Worm (Caenorhabditis elegans) whole organism, mixed stage, embryonic: ENCODE data around the gene C23H4.8.
A peak's percentile ranks its signal among the peaks of the same experiment; 100 is the strongest.

Experiments
- M03D4.4 ChIP-seq: sonication (generic microtip); optimal IDR thresholded peaks from 2 replicates; lab custom pipeline; 2017; ENCODE audit warnings: mild to moderate bottlenecking, missing genetic modification characterization, missing compliant biosample characterization
- bed-3 ChIP-seq: fragments of 200-800 bp; sonication (Bioruptor generic); optimal IDR thresholded peaks from 3 replicates; lab custom pipeline; 2018; ENCODE audit warnings: mild to moderate bottlenecking, missing genetic modification characterization, moderate library complexity, missing compliant biosample characterization
- blmp-1 ChIP-seq: fragments of 150-350 bp; optimal IDR thresholded peaks from 2 replicates; lab custom pipeline; 2014; ENCODE audit warnings: missing biosample characterization, missing genetic modification characterization
- ceh-39 ChIP-seq: fragments of 150-350 bp; optimal IDR thresholded peaks from 2 replicates; lab custom pipeline; 2014; ENCODE audit warnings: missing biosample characterization, missing genetic modification characterization
- ceh-43 ChIP-seq: fragments of 200-800 bp; sonication (Bioruptor generic); optimal IDR thresholded peaks from 2 replicates; lab custom pipeline; 2018; ENCODE audit warnings: mild to moderate bottlenecking, missing genetic modification characterization, moderate library complexity, missing compliant biosample characterization
- ces-1 ChIP-seq: fragments of 150-350 bp; optimal IDR thresholded peaks from 2 replicates; lab custom pipeline; 2014; ENCODE audit warnings: missing biosample characterization, missing genetic modification reagents, missing genetic modification characterization
- cnd-1 ChIP-seq: fragments of 200-800 bp; sonication (Bioruptor generic); optimal IDR thresholded peaks from 2 replicates; lab custom pipeline; 2018; ENCODE audit warnings: mild to moderate bottlenecking, missing genetic modification characterization, missing compliant biosample characterization
- drap-1 ChIP-seq: fragments of 200-800 bp; sonication (Bioruptor generic); optimal IDR thresholded peaks from 3 replicates; lab custom pipeline; 2018; ENCODE audit warnings: mild to moderate bottlenecking, missing genetic modification characterization, missing compliant biosample characterization
- elt-1 ChIP-seq: sonication (generic microtip); optimal IDR thresholded peaks from 2 replicates; lab custom pipeline; 2017; ENCODE audit warnings: missing genetic modification characterization, mild to moderate bottlenecking, missing compliant biosample characterization, antibody characterized with exemption, moderate library complexity, borderline replicate concordance; ENCODE audit not compliant: insufficient read depth
- flh-1 ChIP-seq: fragments of 200-800 bp; sonication (Bioruptor generic); optimal IDR thresholded peaks from 2 replicates; lab custom pipeline; 2018; ENCODE audit warnings: mild to moderate bottlenecking, missing genetic modification characterization, moderate library complexity, missing compliant biosample characterization
- ham-2 ChIP-seq: fragments of 200-800 bp; sonication (Bioruptor generic); optimal IDR thresholded peaks from 2 replicates; lab custom pipeline; 2018; ENCODE audit warnings: mild to moderate bottlenecking, missing genetic modification characterization, missing compliant biosample characterization
- hlh-1 ChIP-seq: fragments of 150-350 bp; optimal IDR thresholded peaks from 2 replicates; lab custom pipeline; 2014; ENCODE audit warnings: missing biosample characterization, missing genetic modification reagents, missing genetic modification characterization
- lin-13 ChIP-seq: fragments of 150-350 bp; optimal IDR thresholded peaks from 2 replicates; lab custom pipeline; 2014; ENCODE audit warnings: missing biosample characterization, missing genetic modification characterization
- lin-32 ChIP-seq: fragments of 200-800 bp; sonication (Bioruptor generic); optimal IDR thresholded peaks from 2 replicates; lab custom pipeline; 2018; ENCODE audit warnings: mild to moderate bottlenecking, missing genetic modification characterization, missing compliant biosample characterization
- mab-5 ChIP-seq: fragments of 150-350 bp; optimal IDR thresholded peaks from 2 replicates; lab custom pipeline; 2014; ENCODE audit warnings: missing biosample characterization, missing genetic modification characterization
- mep-1 ChIP-seq: fragments of 150-350 bp; optimal IDR thresholded peaks from 2 replicates; lab custom pipeline; 2017; ENCODE audit warnings: missing biosample characterization, missing genetic modification reagents, missing genetic modification characterization, inconsistent platforms
- nhr-12 ChIP-seq: fragments of 150-350 bp; optimal IDR thresholded peaks from 2 replicates; lab custom pipeline; 2014; ENCODE audit warnings: missing biosample characterization, missing genetic modification characterization
- nhr-2 ChIP-seq: fragments of 150-350 bp; optimal IDR thresholded peaks from 2 replicates; lab custom pipeline; 2014; ENCODE audit warnings: missing biosample characterization, missing genetic modification characterization
- nhr-237 ChIP-seq: fragments of 150-350 bp; optimal IDR thresholded peaks from 2 replicates; lab custom pipeline; 2014; ENCODE audit warnings: missing biosample characterization, missing genetic modification characterization
- nhr-28 ChIP-seq: fragments of 150-350 bp; optimal IDR thresholded peaks from 2 replicates; lab custom pipeline; 2014; ENCODE audit warnings: missing biosample characterization, missing genetic modification characterization
- nhr-76 ChIP-seq: sonication (generic microtip); optimal IDR thresholded peaks from 2 replicates; lab custom pipeline; 2017; ENCODE audit warnings: missing biosample characterization, missing genetic modification characterization
- pha-4 ChIP-seq: fragments of 150-350 bp; optimal IDR thresholded peaks from 2 replicates; lab custom pipeline; 2018; ENCODE audit warnings: missing biosample characterization, missing genetic modification reagents, missing genetic modification characterization
- sem-2 ChIP-seq: fragments of 200-800 bp; sonication (Bioruptor generic); optimal IDR thresholded peaks from 2 replicates; lab custom pipeline; 2018; ENCODE audit warnings: mild to moderate bottlenecking, missing genetic modification characterization, missing compliant biosample characterization
- snpc-4 ChIP-seq: fragments of 150-350 bp; optimal IDR thresholded peaks from 2 replicates; lab custom pipeline; 2014; ENCODE audit warnings: missing biosample characterization, missing genetic modification characterization
- sptf-1 ChIP-seq: sonication (generic microtip); optimal IDR thresholded peaks from 2 replicates; lab custom pipeline; 2017; ENCODE audit warnings: mild to moderate bottlenecking, missing genetic modification characterization, moderate library complexity, missing compliant biosample characterization
- tbx-8 ChIP-seq: fragments of 200-800 bp; sonication (Bioruptor generic); optimal IDR thresholded peaks from 2 replicates; lab custom pipeline; 2018; ENCODE audit warnings: mild to moderate bottlenecking, missing genetic modification characterization, moderate library complexity, missing compliant biosample characterization
- unc-120 ChIP-seq: sonication (generic microtip); optimal IDR thresholded peaks from 2 replicates; lab custom pipeline; 2017; ENCODE audit warnings: missing genetic modification characterization, missing compliant biosample characterization; ENCODE audit not compliant: poor library complexity, severe bottlenecking
- unc-39 ChIP-seq: fragments of 150-350 bp; optimal IDR thresholded peaks from 2 replicates; lab custom pipeline; 2014; ENCODE audit warnings: missing biosample characterization, missing genetic modification characterization
- unc-62 ChIP-seq: fragments of 150-350 bp; optimal IDR thresholded peaks from 2 replicates; lab custom pipeline; 2014; ENCODE audit warnings: missing biosample characterization, missing genetic modification reagents, missing genetic modification characterization
- zip-8 ChIP-seq: fragments of 150-350 bp; optimal IDR thresholded peaks from 2 replicates; lab custom pipeline; 2014; ENCODE audit warnings: missing biosample characterization, missing genetic modification characterization
- ztf-11 ChIP-seq: fragments of 150-350 bp; optimal IDR thresholded peaks from 2 replicates; lab custom pipeline; 2014; ENCODE audit warnings: missing biosample characterization, missing genetic modification characterization

C23H4.8 gene

DNA sequence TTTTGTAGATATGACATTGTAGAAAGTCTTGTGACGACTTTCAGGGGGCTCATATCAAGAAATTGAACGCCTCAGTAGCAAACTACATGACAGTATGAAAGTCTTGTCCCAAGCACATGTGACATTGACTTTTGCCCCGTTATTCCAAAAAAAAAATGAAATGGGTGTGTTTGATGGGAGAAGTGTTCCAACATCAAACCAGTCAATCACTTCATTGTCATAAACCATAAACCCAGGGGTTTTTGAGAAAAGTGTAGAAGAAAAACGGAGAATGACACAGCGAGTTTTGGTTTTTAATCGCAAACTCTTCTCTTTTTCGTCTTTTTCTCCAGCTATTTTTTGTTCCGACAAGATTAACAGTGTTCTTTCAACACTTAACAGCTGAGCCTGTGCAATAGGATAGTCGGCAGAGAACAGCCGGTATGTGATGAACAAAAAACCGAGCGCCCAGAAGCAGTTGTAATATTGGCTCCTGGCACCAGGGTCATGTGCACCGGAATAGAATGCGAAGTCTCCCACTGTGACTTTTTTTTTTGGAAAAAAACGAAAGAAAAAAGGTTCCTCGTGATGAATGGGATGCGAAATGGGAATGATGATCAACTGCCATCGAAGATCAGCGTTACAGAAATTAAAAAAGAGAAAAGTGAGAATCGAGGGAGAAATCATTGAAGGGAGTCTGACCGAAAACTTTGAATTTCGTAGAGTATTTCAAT is 31.0 kb upstream of the C23H4.8 start:
- peak; percentile 1 for TF ChIP-seq hlh-1 (tag; lab: Kevin White, UChicago)
- no peak for TF ChIP-seq ceh-39 (tag; lab: Kevin White, UChicago)

DNA sequence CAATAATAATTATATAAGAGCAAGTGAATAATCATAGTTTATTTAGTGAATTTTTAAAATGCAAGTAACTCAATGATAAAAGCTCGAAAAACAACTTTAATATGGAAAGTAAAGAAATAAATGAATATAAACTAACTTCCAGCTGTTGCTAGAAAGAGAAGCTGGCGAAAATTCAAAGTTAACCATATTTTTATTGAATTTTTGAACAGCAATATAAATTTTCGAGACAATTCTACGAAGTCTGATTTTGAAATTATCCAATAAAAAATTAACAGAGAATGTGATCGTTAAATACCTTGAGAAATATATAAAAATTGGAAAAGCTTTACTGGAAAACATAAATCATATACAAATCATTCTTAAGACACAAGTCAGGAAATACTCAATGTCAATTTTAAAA is 30.5 kb upstream of the C23H4.8 start:
- TF ChIP-seq M03D4.4 (tag; lab: Kevin White, UChicago): no peak
- TF ChIP-seq zip-8 (tag; lab: Kevin White, UChicago): no peak
- no peak for TF ChIP-seq hlh-1 (tag; lab: Kevin White, UChicago)
- TF ChIP-seq ztf-11 (tag; lab: Kevin White, UChicago): no peak
- no peak for TF ChIP-seq ceh-39 (tag; lab: Kevin White, UChicago)
- TF ChIP-seq unc-39 (tag; lab: Kevin White, UChicago): no peak
- TF ChIP-seq unc-120 (tag; lab: Kevin White, UChicago): no peak
- TF ChIP-seq nhr-28 (tag; lab: Kevin White, UChicago): no peak
- no peak for TF ChIP-seq blmp-1 (tag; lab: Kevin White, UChicago)
- no peak for TF ChIP-seq ham-2 (GFP tag; lab: Kevin White, UChicago)
- no peak for TF ChIP-seq elt-1 (tag; lab: Kevin White, UChicago)
- TF ChIP-seq, all 35 proteins: peak for 0

DNA sequence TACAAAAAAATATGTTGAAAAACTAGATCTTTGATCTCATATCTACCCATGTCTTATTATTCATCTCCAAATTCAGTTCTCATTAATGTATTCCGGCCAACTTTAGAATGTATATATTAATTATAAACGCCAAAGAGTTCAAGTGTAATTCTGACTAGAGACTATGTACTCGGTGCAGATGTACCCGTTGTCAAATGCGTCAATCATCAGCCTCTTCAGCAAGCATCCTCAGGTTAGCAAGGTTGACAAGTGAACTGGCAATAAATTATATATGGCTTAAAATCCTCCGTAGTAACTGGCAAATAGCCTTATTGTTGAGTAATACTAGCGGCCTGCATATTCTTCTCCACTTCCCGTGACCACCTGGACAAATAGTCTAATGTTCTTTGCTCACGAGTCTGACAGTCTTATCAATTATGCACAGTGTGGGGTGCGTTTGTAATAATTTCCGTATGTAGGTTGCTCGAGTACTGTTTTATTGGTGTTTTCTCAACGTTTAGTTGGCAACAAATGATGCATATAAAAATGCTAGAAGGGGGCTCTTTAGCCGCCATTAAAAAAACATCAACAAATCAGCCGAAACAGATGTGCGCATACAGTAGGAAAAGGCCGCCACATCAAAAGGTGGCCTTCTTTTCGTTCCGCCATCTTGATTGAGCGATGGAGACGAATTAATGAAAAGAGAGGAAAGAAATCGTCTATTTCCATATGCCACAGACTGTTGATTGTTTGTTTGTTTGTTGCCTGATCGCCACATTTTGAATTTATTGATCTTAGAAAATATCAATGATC is 28.6 kb upstream of the C23H4.8 start:
- no peak for TF ChIP-seq cnd-1
- no peak for TF ChIP-seq snpc-4 (tag; lab: Kevin White, UChicago)
- TF ChIP-seq drap-1 (GFP tag; lab: Kevin White, UChicago): no peak
- TF ChIP-seq bed-3: no peak
- no peak for TF ChIP-seq sem-2
- peak; percentile 46 for TF ChIP-seq nhr-2 (tag; lab: Kevin White, UChicago)
- TF ChIP-seq nhr-28 (tag; lab: Kevin White, UChicago): no peak
- TF ChIP-seq ceh-39 (tag; lab: Kevin White, UChicago): no peak
- peak; percentile 60 for TF ChIP-seq lin-32 (GFP tag; lab: Kevin White, UChicago)
- TF ChIP-seq mep-1: no peak
- TF ChIP-seq unc-62 (GFP tag; lab: Kevin White, UChicago): peak; percentile 21
- TF ChIP-seq, all 35 proteins: peak for 3

DNA sequence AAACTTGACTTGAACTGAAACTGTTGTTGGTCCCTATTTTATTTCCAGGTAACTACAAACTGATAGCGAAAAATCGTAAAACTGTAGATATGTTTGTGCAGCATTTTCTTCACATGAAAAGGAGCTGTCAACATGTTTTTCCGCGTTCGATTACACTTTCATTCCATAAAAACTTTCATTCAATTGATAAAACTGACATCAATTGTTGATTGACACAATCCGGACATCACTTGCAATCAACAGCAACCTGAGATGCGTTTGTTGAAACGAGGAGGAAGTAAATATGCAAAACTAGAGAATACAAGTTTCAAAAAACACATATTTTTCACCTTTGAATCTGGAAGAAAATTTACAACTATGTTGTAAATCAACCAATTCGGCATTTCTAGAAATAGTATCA is 19.7 kb upstream of the C23H4.8 start:
- TF ChIP-seq zip-8 (tag; lab: Kevin White, UChicago) (no peak), tbx-8 (GFP tag; lab: Kevin White, UChicago) (no peak), M03D4.4 (tag; lab: Kevin White, UChicago) (no peak), bed-3 (no peak), nhr-2 (tag; lab: Kevin White, UChicago) (no peak), pha-4 (tag; lab: Kevin White, UChicago) (no peak), flh-1 (GFP tag; lab: Kevin White, UChicago) (no peak), nhr-12 (tag; lab: Kevin White, UChicago) (no peak), sem-2 (no peak), cnd-1 (no peak), lin-32 (GFP tag; lab: Kevin White, UChicago) (no peak), ceh-43 (GFP tag; lab: Kevin White, UChicago) (no peak), ham-2 (GFP tag; lab: Kevin White, UChicago) (no peak), sptf-1 (no peak)

DNA sequence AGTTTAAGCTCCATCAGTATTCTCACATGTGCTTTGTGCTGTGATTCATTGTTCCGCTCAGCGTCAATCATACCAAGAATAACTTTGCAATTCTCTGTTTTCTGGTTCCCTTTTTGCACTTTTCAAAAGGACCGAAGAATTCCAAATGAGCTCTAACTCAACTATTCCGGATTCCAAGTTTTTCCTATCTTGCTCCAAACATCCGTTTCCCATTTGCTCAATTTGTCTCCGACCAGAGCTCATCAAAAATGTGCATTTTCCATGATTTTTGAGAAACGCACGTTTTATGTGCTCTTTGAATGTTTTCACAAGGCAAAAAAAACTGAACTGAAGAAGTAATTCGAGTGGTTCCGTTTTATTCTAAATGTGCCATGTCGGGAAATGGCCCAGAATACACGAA is 18.7 kb upstream of the C23H4.8 start:
- TF ChIP-seq ces-1 (peak; percentile 4), mep-1 (no peak)

DNA sequence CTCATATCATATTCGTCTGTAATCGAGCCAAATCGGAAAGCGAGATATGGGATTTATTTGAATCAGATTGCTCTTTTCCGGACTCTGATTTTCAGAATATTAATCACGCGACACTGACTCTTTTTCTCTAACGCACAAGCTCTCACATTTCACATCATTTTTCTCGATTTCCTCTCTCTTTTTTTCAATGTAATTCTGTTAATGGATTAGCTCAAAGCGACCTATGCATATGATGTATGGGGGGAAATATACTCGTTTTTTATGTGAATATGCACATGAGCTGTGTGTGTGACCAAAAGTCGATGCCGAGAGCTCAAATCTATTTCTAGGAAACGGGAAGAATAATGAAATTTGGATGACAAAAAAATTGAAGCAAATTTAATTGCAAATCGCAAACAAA is 16.5 kb upstream of the C23H4.8 start:
- TF ChIP-seq nhr-237 (tag; lab: Kevin White, UChicago) (no peak), nhr-2 (tag; lab: Kevin White, UChicago) (no peak), unc-62 (GFP tag; lab: Kevin White, UChicago) (no peak), tbx-8 (GFP tag; lab: Kevin White, UChicago) (no peak), ham-2 (GFP tag; lab: Kevin White, UChicago) (no peak), ces-1 (no peak), mab-5 (tag; lab: Kevin White, UChicago) (no peak), lin-13 (tag; lab: Kevin White, UChicago) (no peak), blmp-1 (tag; lab: Kevin White, UChicago) (no peak), sptf-1 (no peak), nhr-76 (no peak), ceh-39 (tag; lab: Kevin White, UChicago) (no peak), pha-4 (tag; lab: Kevin White, UChicago) (no peak), nhr-12 (tag; lab: Kevin White, UChicago) (no peak), nhr-28 (tag; lab: Kevin White, UChicago) (no peak), unc-39 (tag; lab: Kevin White, UChicago) (no peak), cnd-1 (no peak), elt-1 (tag; lab: Kevin White, UChicago) (no peak)
